Fruit fly (Drosophila melanogaster) whole organism, pupa: ENCODE measurements around the gene Rab14.

ENCODE experiments used
- CG15710 ChIP-seq: fragments of 200-800 bp; sonication (Bioruptor generic); optimal IDR thresholded peaks from 2 replicates; lab custom pipeline; 2018; ENCODE audit warnings: missing biosample characterization, mild to moderate bottlenecking, missing genetic modification characterization, moderate library complexity
- CG9948 ChIP-seq: fragments of 200-800 bp; sonication (Bioruptor generic); optimal IDR thresholded peaks from 2 replicates; lab custom pipeline; 2018; ENCODE audit warnings: missing biosample characterization, mild to moderate bottlenecking, missing genetic modification characterization, moderate library complexity
- Ets98B ChIP-seq: fragments of 200-800 bp; sonication (Bioruptor generic); IDR thresholded peaks from 2 replicates; pipeline ENCODE4 v1.3.6; 2022; ENCODE audit warnings: missing biosample characterization, missing genetic modification characterization

DNA sequence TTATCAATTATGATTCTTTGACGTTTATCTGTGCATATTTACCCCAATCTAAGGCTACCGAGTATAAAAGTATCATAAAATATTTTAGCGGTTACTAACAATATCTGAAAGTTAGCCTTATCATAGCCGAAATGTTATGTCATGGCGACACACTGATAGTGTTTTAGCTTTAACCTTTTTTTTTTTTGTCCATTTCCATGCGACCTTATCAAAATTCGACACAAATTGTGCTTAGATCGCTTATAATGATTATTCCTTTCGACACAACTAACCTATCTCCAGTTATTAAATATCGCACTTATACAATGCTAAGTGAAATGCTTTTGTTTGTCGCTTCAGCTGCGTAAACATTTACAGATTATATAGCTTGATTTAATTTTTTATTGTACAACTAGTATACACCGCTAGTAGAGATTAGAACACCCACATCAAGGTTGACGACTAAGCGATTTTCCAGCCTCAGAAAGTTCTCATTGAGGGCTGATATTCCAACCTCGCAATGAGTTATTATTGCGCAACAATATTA, 18.6 kb upstream of the Rab14 start:
- TF ChIP-seq CG15710 (tag; lab: Kevin White, UChicago) (no peak), CG9948 (tag; lab: Kevin White, UChicago) (no peak), Ets98B (no peak)
